Fruit fly (Drosophila melanogaster) whole organism, embryonic: Measurements from ENCODE around the gene mnd.

ENCODE experiments used
- Asciz ChIP-seq: fragments of 200-800 bp; sonication (Bioruptor generic); optimal IDR thresholded peaks from 2 replicates; lab custom pipeline; 2017; ENCODE audit warnings: missing biosample characterization, mild to moderate bottlenecking, missing genetic modification characterization, missing genetic modification reagents
- Blimp-1 ChIP-seq: fragments of 200-800 bp; sonication (Bioruptor generic); optimal IDR thresholded peaks from 3 replicates; lab custom pipeline; 2018; ENCODE audit warnings: missing biosample characterization, missing genetic modification characterization, mild to moderate bottlenecking, moderate library complexity, missing genetic modification reagents
- C15 ChIP-seq: fragments of 200-800 bp; sonication (Bioruptor generic); IDR thresholded peaks from 3 replicates; pipeline ENCODE4 v1.3.6; 2022; ENCODE audit warnings: missing biosample characterization, missing genetic modification characterization
- CG10462 ChIP-seq: fragments of 200-800 bp; sonication (Bioruptor generic); optimal IDR thresholded peaks from 2 replicates; lab custom pipeline; 2016; ENCODE audit warnings: missing biosample characterization, missing genetic modification characterization
- CG10979 ChIP-seq: fragments of 200-800 bp; sonication (Bioruptor generic); optimal IDR thresholded peaks from 2 replicates; lab custom pipeline; 2018; ENCODE audit warnings: missing biosample characterization, mild to moderate bottlenecking, missing genetic modification characterization, moderate library complexity
- CG11560 ChIP-seq: fragments of 200-800 bp; sonication (Bioruptor generic); IDR thresholded peaks from 3 replicates; pipeline ENCODE4 v1.3.6; 2022; ENCODE audit warnings: missing biosample characterization, missing genetic modification characterization
- CG12071 ChIP-seq: fragments of 200-800 bp; sonication (Bioruptor generic); optimal IDR thresholded peaks from 3 replicates; lab custom pipeline; 2018; ENCODE audit warnings: missing biosample characterization, mild to moderate bottlenecking, missing genetic modification characterization
- CG12299 ChIP-seq: fragments of 200-800 bp; sonication (Bioruptor generic); optimal IDR thresholded peaks from 2 replicates; lab custom pipeline; 2018; ENCODE audit warnings: missing biosample characterization, mild to moderate bottlenecking, missing genetic modification characterization
- CG12744 ChIP-seq: fragments of 200-800 bp; sonication (Bioruptor generic); optimal IDR thresholded peaks from 2 replicates; lab custom pipeline; 2016; ENCODE audit warnings: missing biosample characterization, missing genetic modification characterization
- CG14860 ChIP-seq: fragments of 200-800 bp; sonication (Bioruptor generic); IDR thresholded peaks from 3 replicates; pipeline ENCODE4 v1.3.6; 2022; ENCODE audit warnings: missing biosample characterization, missing genetic modification characterization; ENCODE audit not compliant: partially characterized antibody
- CG15514 ChIP-seq: fragments of 200-800 bp; sonication (Bioruptor generic); optimal IDR thresholded peaks from 3 replicates; lab custom pipeline; 2017; ENCODE audit warnings: missing biosample characterization, missing genetic modification characterization, mild to moderate bottlenecking, moderate library complexity, missing genetic modification reagents
- CG15696 ChIP-seq: fragments of 200-800 bp; sonication (Bioruptor generic); optimal IDR thresholded peaks from 2 replicates; lab custom pipeline; 2019; ENCODE audit warnings: missing biosample characterization, mild to moderate bottlenecking, missing genetic modification characterization, moderate library complexity
- CG1602 ChIP-seq: fragments of 200-800 bp; sonication (Bioruptor generic); optimal IDR thresholded peaks from 3 replicates; lab custom pipeline; 2016; ENCODE audit warnings: missing biosample characterization, missing genetic modification characterization
- CG18262 ChIP-seq: fragments of 200-800 bp; optimal IDR thresholded peaks from 3 replicates; lab custom pipeline; 2019; ENCODE audit warnings: missing biosample characterization, mild to moderate bottlenecking, missing genetic modification characterization, moderate library complexity
- CG18599 ChIP-seq: fragments of 200-800 bp; sonication (Bioruptor generic); optimal IDR thresholded peaks from 3 replicates; lab custom pipeline; 2017; ENCODE audit warnings: missing biosample characterization, missing genetic modification characterization, mild to moderate bottlenecking, moderate library complexity, missing genetic modification reagents
- CG2199 ChIP-seq: fragments of 200-800 bp; sonication (Bioruptor generic); IDR thresholded peaks from 3 replicates; pipeline ENCODE4 v1.3.6; 2022; ENCODE audit warnings: missing biosample characterization, missing genetic modification characterization
- CG2712 ChIP-seq: fragments of 200-800 bp; optimal IDR thresholded peaks from 3 replicates; lab custom pipeline; 2019; ENCODE audit warnings: missing biosample characterization, mild to moderate bottlenecking, missing genetic modification characterization, moderate library complexity
- CG3163 ChIP-seq: fragments of 200-800 bp; sonication (Bioruptor generic); optimal IDR thresholded peaks from 3 replicates; lab custom pipeline; 2016; ENCODE audit warnings: missing biosample characterization, missing genetic modification characterization
- CG4820 ChIP-seq: fragments of 200-800 bp; sonication (Bioruptor generic); optimal IDR thresholded peaks from 3 replicates; lab custom pipeline; 2016; ENCODE audit warnings: missing biosample characterization, missing genetic modification characterization
- CG7556 ChIP-seq: fragments of 200-800 bp; sonication (Bioruptor generic); optimal IDR thresholded peaks from 2 replicates; lab custom pipeline; 2017; ENCODE audit warnings: missing biosample characterization, mild to moderate bottlenecking, missing genetic modification characterization
- CG8478 ChIP-seq: fragments of >200 bp; optimal IDR thresholded peaks from 2 replicates; lab custom pipeline; 2018
- CTCF ChIP-seq: fragments of 200-800 bp; sonication (Bioruptor generic); optimal IDR thresholded peaks from 2 replicates; lab custom pipeline; 2017; ENCODE audit warnings: missing biosample characterization, mild to moderate bottlenecking, missing genetic modification characterization, moderate library complexity
- D ChIP-seq, 2 experiments: fragments of 200-800 bp in 1 of 2; fragments of >200 bp in 1 of 2; sonication (Bioruptor generic) in 1 of 2; optimal IDR thresholded peaks; 2 replicates in 1 of 2; 3 replicates in 1 of 2; lab custom pipeline; 2017; ENCODE audit warnings: mild to moderate bottlenecking in 1 of 2, missing biosample characterization in 1 of 2, missing genetic modification characterization in 1 of 2, missing genetic modification reagents in 1 of 2
- Dll ChIP-seq: fragments of 200-800 bp; sonication (Bioruptor generic); IDR thresholded peaks from 4 replicates; pipeline ENCODE4 v1.3.6; 2022; ENCODE audit warnings: missing biosample characterization, missing genetic modification characterization; ENCODE audit not compliant: partially characterized antibody
- Fer2 ChIP-seq: fragments of 200-800 bp; sonication (Bioruptor generic); optimal IDR thresholded peaks from 2 replicates; lab custom pipeline; 2018; ENCODE audit warnings: missing biosample characterization, mild to moderate bottlenecking, missing genetic modification characterization, moderate library complexity
- HmgD ChIP-seq: fragments of 200-800 bp; sonication (Bioruptor generic); optimal IDR thresholded peaks from 3 replicates; lab custom pipeline; 2016; ENCODE audit warnings: missing biosample characterization, missing genetic modification characterization
- Meics ChIP-seq: fragments of 200-800 bp; sonication (Bioruptor generic); optimal IDR thresholded peaks from 2 replicates; lab custom pipeline; 2017; ENCODE audit warnings: missing biosample characterization, mild to moderate bottlenecking, missing genetic modification characterization
- Mes4 ChIP-seq: fragments of 200-800 bp; sonication (Bioruptor generic); optimal IDR thresholded peaks from 2 replicates; lab custom pipeline; 2016; ENCODE audit warnings: missing biosample characterization, missing genetic modification characterization
- Oaz ChIP-seq: fragments of 200-800 bp; sonication (Bioruptor generic); IDR thresholded peaks from 2 replicates; pipeline ENCODE4 v1.3.6; 2022; ENCODE audit warnings: missing biosample characterization, missing genetic modification characterization
- Spps ChIP-seq: fragments of 200-800 bp; sonication (Bioruptor generic); optimal IDR thresholded peaks from 2 replicates; lab custom pipeline; 2018; ENCODE audit warnings: missing biosample characterization, mild to moderate bottlenecking, missing genetic modification characterization
- Vsx1 ChIP-seq: fragments of 200-800 bp; sonication (Bioruptor generic); optimal IDR thresholded peaks from 2 replicates; lab custom pipeline; 2017; ENCODE audit warnings: missing biosample characterization, mild to moderate bottlenecking, missing genetic modification characterization, missing genetic modification reagents
- ap ChIP-seq: fragments of 200-800 bp; sonication (Bioruptor generic); IDR thresholded peaks from 2 replicates; pipeline ENCODE4 v1.3.6; 2022; ENCODE audit warnings: missing biosample characterization, missing genetic modification characterization
- dm ChIP-seq: fragments of 200-800 bp; sonication (Bioruptor generic); optimal IDR thresholded peaks from 3 replicates; lab custom pipeline; 2016; ENCODE audit warnings: missing biosample characterization, missing genetic modification characterization
- ems ChIP-seq: fragments of 200-800 bp; sonication (Bioruptor generic); optimal IDR thresholded peaks from 3 replicates; lab custom pipeline; 2016; ENCODE audit warnings: missing biosample characterization, missing genetic modification characterization
- eve ChIP-seq, 2 experiments: fragments of >200 bp; optimal IDR thresholded peaks; 2 replicates each; lab custom pipeline; 2017; ENCODE audit warnings: missing biosample characterization in 2 of 2, missing genetic modification characterization in 2 of 2
- gcm ChIP-seq: fragments of 200-800 bp; sonication (Bioruptor generic); optimal IDR thresholded peaks from 2 replicates; lab custom pipeline; 2019; ENCODE audit warnings: missing biosample characterization, mild to moderate bottlenecking, missing genetic modification characterization, moderate library complexity
- hb ChIP-seq: fragments of 200-800 bp; sonication (Bioruptor generic); IDR thresholded peaks from 3 replicates; pipeline ENCODE4 v1.3.6; 2022; ENCODE audit warnings: missing biosample characterization, missing genetic modification characterization; ENCODE audit not compliant: partially characterized antibody
- hth ChIP-seq: fragments of >200 bp; optimal IDR thresholded peaks from 2 replicates; lab custom pipeline; 2017; ENCODE audit warnings: inconsistent platforms
- lab ChIP-seq: fragments of 200-800 bp; sonication (Bioruptor generic); optimal IDR thresholded peaks from 3 replicates; lab custom pipeline; 2017; ENCODE audit warnings: missing biosample characterization, missing genetic modification characterization, mild to moderate bottlenecking, moderate library complexity, missing genetic modification reagents
- lola ChIP-seq, 3 experiments: fragments of >200 bp in 2 of 3; fragments of 200-800 bp in 1 of 3; sonication (Bioruptor generic) in 1 of 3; optimal IDR thresholded peaks; 2 replicates each; lab custom pipeline; 2017 to 2019; ENCODE audit warnings: missing biosample characterization in 3 of 3, missing genetic modification characterization in 3 of 3, mild to moderate bottlenecking in 1 of 3, moderate library complexity in 1 of 3
- pan ChIP-seq, 4 experiments: fragments of >200 bp in 3 of 4; fragments of 200-800 bp in 1 of 4; sonication (Bioruptor generic) in 1 of 4; optimal IDR thresholded peaks in 3 of 4; IDR thresholded peaks in 1 of 4; 2 replicates each; pipeline versions ENCODE4 v1.3.6 to Lab custom; 2017 to 2022; ENCODE audit warnings: missing biosample characterization in 2 of 4, missing genetic modification characterization in 2 of 4, mixed read lengths in 1 of 4
- sr ChIP-seq: fragments of 200-800 bp; sonication (Bioruptor generic); IDR thresholded peaks from 3 replicates; pipeline ENCODE4 v1.3.6; 2022; ENCODE audit warnings: missing biosample characterization, missing genetic modification characterization
- usp ChIP-seq: fragments of >200 bp; optimal IDR thresholded peaks from 2 replicates; lab custom pipeline; 2017; ENCODE audit warnings: missing biosample characterization, missing genetic modification characterization

mnd gene

DNA sequence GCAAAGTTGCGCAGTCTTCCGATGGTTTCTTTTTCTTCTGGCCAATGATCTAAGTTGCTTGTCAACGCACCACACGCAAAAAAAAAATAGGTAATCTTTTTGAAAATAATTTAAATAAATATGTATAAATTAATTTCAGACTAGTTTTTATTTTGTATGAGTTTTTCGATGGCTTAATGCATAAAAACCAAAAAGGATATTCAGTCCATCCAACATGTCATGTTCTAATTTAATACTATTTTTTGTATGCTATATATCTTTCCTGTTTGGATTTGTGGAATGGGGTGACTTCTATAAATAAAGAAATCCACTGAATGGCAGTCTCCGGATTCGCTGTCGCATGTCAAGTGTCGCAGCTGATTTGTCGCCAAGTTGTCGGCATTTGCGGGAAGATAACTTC, 24.8 kb downstream of the mnd start (continued):
- TF ChIP-seq CG12071 (GFP tag; lab: Kevin White, UChicago) (no peak), ems (GFP tag; lab: Kevin White, UChicago) (no peak), CG1602 (GFP tag; lab: Kevin White, UChicago) (no peak)
- TF ChIP-seq, all 482 proteins: peak for 24

- TF ChIP-seq Meics (GFP tag; lab: Kevin White, UChicago) (no peak), CG15514 (GFP tag; lab: Kevin White, UChicago) (peak; percentile 16), lab (GFP tag; lab: Kevin White, UChicago) (no peak), CG12299 (tag; lab: Kevin White, UChicago) (no peak), CG18262 (no peak), Blimp-1 (GFP tag; lab: Kevin White, UChicago) (peak; percentile 81), CG10462 (GFP tag; lab: Kevin White, UChicago) (no peak), eve (GFP tag; optimal IDR thresholded peaks at IDR 0.05; lab: Kevin White, UChicago) (peak in 1 of 2 experiments; percentile 20), CG15696 (tag; lab: Kevin White, UChicago) (no peak), sr (GFP tag; lab: Robert Waterston, UW) (no peak), CG2199 (GFP tag; lab: Robert Waterston, UW) (peak; percentile 17; the same call in 2 of the 3 replicates), HmgD (no peak), gcm (GFP tag; lab: Kevin White, UChicago) (peak; percentile 66)
Measured at dm6 chr3L:15010601-15011000, 25.7 kb downstream of the mnd start.

dm6 chr3L:15011142-15011541, 26.2 kb downstream of the mnd start:
- TF ChIP-seq eve (GFP tag; optimal IDR thresholded peaks at IDR 0.05; lab: Kevin White, UChicago) (no peak), usp (GFP tag; lab: Kevin White, UChicago) (no peak), CG18599 (no peak), CG2199 (GFP tag; lab: Robert Waterston, UW) (0 out of 3 replicates have a peak, but pooled peaks have one; percentile 37), CG10979 (tag; lab: Kevin White, UChicago) (peak; percentile 48), pan (optimal IDR thresholded peaks at IDR 0.05; lab: Kevin White, UChicago) (no peak), pan (GFP tag; optimal IDR thresholded peaks at IDR 0.05 in 1 of 2, IDR thresholded peaks at IDR 0.05 in 1 of 2) (no peak), hb (GFP tag; lab: Robert Waterston, UW) (0 out of 3 replicates have a peak, but pooled peaks have one; percentile 40), CTCF (GFP tag; lab: Kevin White, UChicago) (peak; percentile 80)

DNA sequence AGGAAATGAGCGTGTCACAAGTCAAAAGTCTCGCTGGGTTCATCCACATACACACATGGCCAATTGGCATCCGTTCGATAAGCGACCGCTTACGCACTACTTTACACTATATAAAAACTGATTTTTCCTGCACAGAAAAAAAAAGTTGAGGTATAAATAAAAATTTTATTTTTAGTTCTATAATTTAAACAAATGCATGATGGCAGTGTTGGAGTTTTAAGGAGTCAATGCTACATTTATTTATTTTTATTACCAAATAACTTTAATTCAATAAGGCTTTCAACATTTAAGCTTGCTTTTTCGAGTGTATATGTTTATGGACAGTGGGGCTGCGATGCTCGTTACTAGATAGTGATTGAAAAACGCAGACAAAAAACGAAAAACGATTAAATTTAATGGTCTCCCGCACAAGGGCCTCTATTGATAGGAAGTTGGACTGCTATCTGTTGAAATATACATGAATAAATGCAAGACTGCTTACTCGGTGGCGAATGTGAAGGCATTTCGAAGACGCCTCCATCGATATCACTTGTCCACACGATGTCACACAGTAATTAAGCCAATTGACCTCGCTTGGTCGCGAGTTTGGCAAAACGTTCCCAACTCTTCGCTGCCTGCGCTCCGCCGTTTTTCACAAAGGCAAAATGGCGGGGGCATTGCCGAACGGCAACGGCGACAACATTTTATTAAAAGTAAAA, 26.9 kb downstream of the mnd start:
- TF ChIP-seq CG12744 (GFP tag; lab: Kevin White, UChicago) (no peak), Spps (peak; percentile 76), D (optimal IDR thresholded peaks at IDR 0.05; lab: Kevin White, UChicago) (no peak), D (GFP tag; optimal IDR thresholded peaks at IDR 0.05; lab: Kevin White, UChicago) (peak; percentile 70), Dll (GFP tag; lab: Robert Waterston, UW) (no peak), Fer2 (tag; lab: Kevin White, UChicago) (peak; percentile 53), CG11560 (0 out of 3 replicates have a peak, but pooled peaks have one; percentile 13), Mes4 (GFP tag; lab: Kevin White, UChicago) (no peak), CG8478 (lab: Kevin White, UChicago) (no peak), CG14860 (GFP tag; lab: Robert Waterston, UW) (no peak), CG3163 (GFP tag; lab: Kevin White, UChicago) (no peak), Vsx1 (GFP tag; lab: Kevin White, UChicago) (peak; percentile 36), hth (lab: Kevin White, UChicago) (no peak), CG4820 (GFP tag; lab: Kevin White, UChicago) (peak; percentile 75), C15 (GFP tag; lab: Robert Waterston, UW) (no peak), CG7556 (GFP tag; lab: Kevin White, UChicago) (peak; percentile 76), CG1602 (GFP tag; lab: Kevin White, UChicago) (peak; percentile 60), Oaz (GFP tag; lab: Robert Waterston, UW) (peak; percentile 37; the same call in 1 of the 2 replicates), dm (no peak), Asciz (GFP tag; lab: Kevin White, UChicago) (peak; percentile 78), ap (GFP tag; lab: Robert Waterston, UW) (peak; percentile 56; the same call in 1 of the 2 replicates), CG2712 (tag; lab: Kevin White, UChicago) (peak; percentile 88), lola (GFP tag; optimal IDR thresholded peaks at IDR 0.05; lab: Kevin White, UChicago) (peak in 1 of 3 experiments; percentile 80)
